Worm (Caenorhabditis elegans): ENCODE data around the gene gcy-22.

The gcy-22 gene

DNA sequence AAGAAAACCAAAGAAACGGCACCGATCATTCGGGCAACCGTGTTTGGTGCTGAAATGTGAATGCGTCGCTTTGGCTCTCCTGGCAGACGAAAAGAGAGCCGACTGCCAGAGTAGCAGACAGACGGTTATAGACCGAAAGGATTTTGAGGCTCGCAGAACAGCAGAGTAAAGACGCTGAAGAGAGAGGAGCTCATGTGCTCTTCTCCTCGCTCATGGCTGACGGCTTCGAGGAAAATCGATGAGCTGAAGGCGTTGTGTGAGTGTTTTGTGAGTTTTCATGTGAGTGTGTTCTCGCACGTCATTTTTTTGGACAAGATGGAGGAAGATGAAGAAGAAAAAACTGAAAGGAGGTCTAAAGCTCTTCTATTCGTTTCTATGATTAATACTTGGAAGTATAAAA, 4.0 kb upstream of the gcy-22 start, which contains the start of gene sbt-1 (continued):
- TF ChIP-seq ceh-82 (tag; optimal IDR thresholded peaks at IDR 0.05) (peak; percentile 58 to 85 (median 61)), nhr-71 (tag; optimal IDR thresholded peaks at IDR 0.05) (peak; percentile 75), fkh-4 (tag; optimal IDR thresholded peaks at IDR 0.05; ENCODE audit: borderline replicate concordance) (no peak), pax-3 (tag; optimal IDR thresholded peaks at IDR 0.05) (peak; percentile 62), C34B4.2 (tag; optimal IDR thresholded peaks at IDR 0.05) (no peak), nhr-85 (tag) (no peak), ceh-8 (GFP tag; optimal IDR thresholded peaks at IDR 0.05) (no peak), fkh-10 (GFP tag; optimal IDR thresholded peaks at IDR 0.05) (peak; percentile 75), lin-15B (tag; optimal IDR thresholded peaks at IDR 0.05) (peak; percentile 23), irx-1 (tag; optimal IDR thresholded peaks at IDR 0.05) (no peak), hlh-4 (tag; optimal IDR thresholded peaks at IDR 0.05) (no peak), lin-35 (GFP tag; optimal IDR thresholded peaks at IDR 0.05) (peak in 1 of 2 experiments; percentile 63), snu-23 (GFP tag; optimal IDR thresholded peaks at IDR 0.05) (peak; percentile 64), sptf-1 (tag; optimal IDR thresholded peaks at IDR 0.05) (no peak), alr-1 (tag; optimal IDR thresholded peaks at IDR 0.05; ENCODE audit: borderline replicate concordance) (no peak), lsy-2 (tag; optimal IDR thresholded peaks at IDR 0.05) (peak; percentile 46 to 79), nhr-20 (tag; optimal IDR thresholded peaks at IDR 0.05) (peak; percentile 5), C16A3.4 (tag; optimal IDR thresholded peaks at IDR 0.05) (no peak), ets-5 (GFP tag; IDR thresholded peaks at IDR 0.05) (no peak), ceh-88 (GFP tag; IDR thresholded peaks at IDR 0.05) (no peak), fkh-8 (tag; optimal IDR thresholded peaks at IDR 0.05) (peak; percentile 93), F16B12.6 (tag; optimal IDR thresholded peaks at IDR 0.05) (peak; percentile 2), efl-1 (optimal IDR thresholded peaks at IDR 0.05) (peak; percentile 49 to 64), efl-1 (GFP tag; optimal IDR thresholded peaks at IDR 0.05 in 1 of 2) (peak in 1 of 2 experiments; percentile 7), jun-1 (tag; optimal IDR thresholded peaks at IDR 0.05) (peak; percentile 11), nhr-12 (tag; optimal IDR thresholded peaks at IDR 0.05) (no peak), pqm-1 (tag; optimal IDR thresholded peaks at IDR 0.05) (no peak), swsn-7 (tag; optimal IDR thresholded peaks at IDR 0.05) (peak; percentile 78), unc-30 (tag; optimal IDR thresholded peaks at IDR 0.05) (no peak), dsc-1 (tag; optimal IDR thresholded peaks at IDR 0.05) (peak; percentile 38), mep-1 (tag; optimal IDR thresholded peaks at IDR 0.05) (peak; percentile 58), sup-37 (GFP tag; optimal IDR thresholded peaks at IDR 0.05) (no peak), aly-2 (tag; optimal IDR thresholded peaks at IDR 0.05) (peak; percentile 2), skn-1 (tag; optimal IDR thresholded peaks at IDR 0.05) (peak; percentile 11), zag-1 (tag; optimal IDR thresholded peaks at IDR 0.05) (peak; percentile 2), fos-1 (tag; optimal IDR thresholded peaks at IDR 0.05) (peak; percentile 37), hlh-17 (GFP tag; optimal IDR thresholded peaks at IDR 0.05; ENCODE audit: borderline replicate concordance) (no peak), ceh-90 (tag; optimal IDR thresholded peaks at IDR 0.05) (no peak), nhr-237 (tag; optimal IDR thresholded peaks at IDR 0.05) (no peak), dpl-1 (GFP tag; optimal IDR thresholded peaks at IDR 0.05) (peak in 2 of 3 experiments; percentile 22 to 38), tlp-1 (tag; optimal IDR thresholded peaks at IDR 0.05) (no peak), sox-4 (tag; optimal IDR thresholded peaks at IDR 0.05) (no peak), Y116A8C.19 (tag; optimal IDR thresholded peaks at IDR 0.05; ENCODE audit: borderline replicate concordance) (no peak), ceh-63 (GFP tag; optimal IDR thresholded peaks at IDR 0.05) (no peak), isw-1 (GFP tag; IDR thresholded peaks at IDR 0.05) (peak; percentile 69)

DNA sequence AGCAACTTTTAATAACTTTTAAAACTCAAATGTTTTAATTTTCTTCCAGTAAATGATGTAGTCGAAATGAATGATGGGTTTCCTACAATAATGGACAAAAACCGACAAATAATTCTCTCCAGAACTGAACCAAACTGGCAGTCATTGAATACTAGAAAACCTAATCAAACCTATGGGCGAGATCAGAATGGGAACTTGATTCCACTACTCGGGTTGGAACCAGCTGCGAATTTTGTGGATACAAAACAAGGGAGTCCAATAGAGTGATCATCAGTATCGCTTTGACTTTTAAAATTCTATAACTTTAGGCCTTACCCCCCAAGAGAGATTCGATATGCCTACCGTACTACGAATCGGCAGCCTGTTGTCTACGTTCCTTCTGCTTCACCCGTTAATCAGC, 1.8 kb upstream of the gcy-22 start:
- TF ChIP-seq vab-15 (tag; optimal IDR thresholded peaks at IDR 0.05) (no peak), nhr-19 (GFP tag; conservative IDR thresholded peaks at IDR 0.05) (no peak), mab-9 (GFP tag; IDR thresholded peaks at IDR 0.05) (no peak), snpc-4 (tag; optimal IDR thresholded peaks at IDR 0.05) (no peak), hlh-17 (GFP tag; optimal IDR thresholded peaks at IDR 0.05; ENCODE audit: borderline replicate concordance) (no peak), fkh-10 (GFP tag; optimal IDR thresholded peaks at IDR 0.05) (no peak), snu-23 (GFP tag; optimal IDR thresholded peaks at IDR 0.05) (no peak), ets-5 (GFP tag; IDR thresholded peaks at IDR 0.05) (no peak), rnt-1 (tag; optimal IDR thresholded peaks at IDR 0.05) (no peak), tlp-1 (tag; optimal IDR thresholded peaks at IDR 0.05) (no peak), efl-3 (GFP tag; optimal IDR thresholded peaks at IDR 0.05) (no peak), Y116A8C.19 (tag; optimal IDR thresholded peaks at IDR 0.05; ENCODE audit: borderline replicate concordance) (no peak), lin-14 (GFP tag; optimal IDR thresholded peaks at IDR 0.05) (no peak), isw-1 (GFP tag; IDR thresholded peaks at IDR 0.05) (no peak), nhr-76 (tag; optimal IDR thresholded peaks at IDR 0.05) (no peak), fkh-8 (tag; optimal IDR thresholded peaks at IDR 0.05) (no peak), nhr-12 (tag; optimal IDR thresholded peaks at IDR 0.05) (no peak)
